Worm (Caenorhabditis elegans): ENCODE results near the gene mdt-8.

DNA sequence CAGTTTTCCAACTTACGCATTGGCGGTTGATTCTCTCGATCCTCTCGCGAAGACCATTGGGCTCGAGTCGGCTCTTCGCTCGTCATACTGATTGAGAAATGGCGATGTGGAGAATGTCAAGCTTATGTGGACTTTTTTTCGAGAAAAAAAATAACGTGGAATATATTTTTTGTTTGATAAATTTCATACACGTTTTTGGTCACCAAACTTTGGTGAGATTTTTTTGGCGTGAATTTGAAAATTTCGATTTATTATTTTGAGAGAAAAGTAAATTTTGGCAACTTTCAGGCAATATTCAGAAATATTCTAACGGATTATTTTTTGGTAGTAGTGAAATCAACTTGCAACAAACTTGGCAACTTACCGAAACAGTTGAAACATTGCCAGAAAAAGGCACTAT lies 54.5 kb downstream of the mdt-8 start, which contains the start of gene W02B12.12:
- TF ChIP-seq dmd-4 (tag; optimal IDR thresholded peaks at IDR 0.05) (no peak), zag-1 (tag; optimal IDR thresholded peaks at IDR 0.05) (no peak), ztf-4 (tag; optimal IDR thresholded peaks at IDR 0.05) (no peak), aly-2 (tag; optimal IDR thresholded peaks at IDR 0.05) (no peak), mdl-1 (tag; optimal IDR thresholded peaks at IDR 0.05) (no peak), snpc-4 (tag; optimal IDR thresholded peaks at IDR 0.05) (no peak), lin-13 (GFP tag; optimal IDR thresholded peaks at IDR 0.05) (no peak), R02D3.7 (tag; optimal IDR thresholded peaks at IDR 0.05) (no peak), lin-39 (tag; optimal IDR thresholded peaks at IDR 0.05) (no peak), nhr-10 (tag; optimal IDR thresholded peaks at IDR 0.05) (no peak)

Data from whole organism, L2 larva.